Worm (Caenorhabditis elegans) whole organism, L4 larva: ENCODE data around the gene clec-57.

Source experiments
- F10B5.3 ChIP-seq: sonication (generic microtip); optimal IDR thresholded peaks from 2 replicates; lab custom pipeline; 2016; ENCODE audit warnings: mild to moderate bottlenecking, missing genetic modification characterization, missing compliant biosample characterization
- F49E8.2 ChIP-seq: sonication (generic microtip); optimal IDR thresholded peaks from 2 replicates; lab custom pipeline; 2016; ENCODE audit warnings: missing compliant biosample characterization, mild to moderate bottlenecking, missing genetic modification characterization, borderline replicate concordance
- R02D3.7 ChIP-seq: fragments of 150-350 bp; sonication (generic microtip); optimal IDR thresholded peaks from 3 replicates; lab custom pipeline; 2014; ENCODE audit warnings: missing biosample characterization, missing genetic modification characterization
- T26A8.4 ChIP-seq: fragments of 200-800 bp; sonication (Bioruptor generic); IDR thresholded peaks from 2 replicates; pipeline ENCODE4 v1.3.6; 2022; ENCODE audit warnings: missing genetic modification characterization, missing compliant biosample characterization
- Y48G9A.11 ChIP-seq: fragments of 200-800 bp; sonication (Bioruptor generic); IDR thresholded peaks from 2 replicates; pipeline ENCODE4 v1.3.6; 2022; ENCODE audit warnings: missing genetic modification reagents, missing genetic modification characterization, missing compliant biosample characterization
- ZK337.2 ChIP-seq: fragments of 200-800 bp; sonication (Bioruptor generic); IDR thresholded peaks from 2 replicates; pipeline ENCODE4 v1.3.6; 2022; ENCODE audit warnings: missing genetic modification reagents, missing genetic modification characterization, missing compliant biosample characterization
- aha-1 ChIP-seq: fragments of 150-350 bp; peaks from one replicate; lab custom pipeline; 2014; ENCODE audit warnings: missing biosample characterization, missing genetic modification characterization
- ceh-44 ChIP-seq: fragments of 200-800 bp; sonication (Bioruptor generic); IDR thresholded peaks from 2 replicates; pipeline ENCODE4 v1.3.6; 2022; ENCODE audit warnings: missing genetic modification reagents, missing genetic modification characterization, missing compliant biosample characterization
- daf-16 ChIP-seq, 3 experiments: sonication (generic microtip); optimal IDR thresholded peaks; 2 replicates each; lab custom pipeline; 2016 to 2017; ENCODE audit warnings: missing genetic modification characterization in 3 of 3, missing genetic modification reagents in 3 of 3, mild to moderate bottlenecking in 2 of 3, missing compliant biosample characterization in 2 of 3, missing biosample characterization in 1 of 3, moderate library complexity in 1 of 3
- dmd-6 ChIP-seq: fragments of 200-800 bp; sonication (Bioruptor generic); IDR thresholded peaks from 2 replicates; pipeline ENCODE4 v1.3.6; 2022; ENCODE audit warnings: missing genetic modification reagents, missing genetic modification characterization, missing compliant biosample characterization
- dmd-8 ChIP-seq: fragments of 200-800 bp; sonication (Bioruptor generic); IDR thresholded peaks from 2 replicates; pipeline ENCODE4 v1.3.6; 2022; ENCODE audit warnings: missing genetic modification characterization, missing compliant biosample characterization
- dmd-9 ChIP-seq: fragments of 200-800 bp; sonication (Bioruptor generic); IDR thresholded peaks from 2 replicates; pipeline ENCODE4 v1.3.6; 2022; ENCODE audit warnings: missing genetic modification reagents, missing genetic modification characterization, missing compliant biosample characterization
- dve-1 ChIP-seq: sonication (generic microtip); optimal IDR thresholded peaks from 2 replicates; lab custom pipeline; 2017; ENCODE audit warnings: antibody characterized with exemption, mild to moderate bottlenecking, missing genetic modification characterization, missing compliant biosample characterization; ENCODE audit not compliant: insufficient read depth
- egl-43 ChIP-seq: fragments of 200-800 bp; sonication (Bioruptor generic); IDR thresholded peaks from 2 replicates; pipeline ENCODE4 v1.3.6; 2022; ENCODE audit warnings: missing genetic modification reagents, missing genetic modification characterization, missing compliant biosample characterization
- hlh-11 ChIP-seq: fragments of 200-800 bp; sonication (Bioruptor generic); optimal IDR thresholded peaks from 2 replicates; lab custom pipeline; 2018; ENCODE audit warnings: mild to moderate bottlenecking, missing genetic modification characterization, missing compliant biosample characterization
- hmg-1.1 ChIP-seq: fragments of 200-800 bp; sonication (Bioruptor generic); IDR thresholded peaks from 2 replicates; pipeline ENCODE4 v1.3.6; 2022; ENCODE audit warnings: missing genetic modification reagents, missing genetic modification characterization, missing compliant biosample characterization
- lin-38 ChIP-seq: fragments of 200-800 bp; sonication (Bioruptor generic); IDR thresholded peaks from 2 replicates; pipeline ENCODE4 v1.3.6; 2022; ENCODE audit warnings: missing genetic modification reagents, missing genetic modification characterization, missing compliant biosample characterization
- madf-5 ChIP-seq, 2 experiments: fragments of 200-800 bp; sonication (Bioruptor generic); IDR thresholded peaks; 2 replicates each; pipeline ENCODE4 v1.3.6; 2022; ENCODE audit warnings: missing compliant biosample characterization in 2 of 2, missing genetic modification characterization in 2 of 2
- mdt-29 ChIP-seq: fragments of 200-800 bp; sonication (Bioruptor generic); IDR thresholded peaks from 2 replicates; pipeline ENCODE4 v1.3.6; 2022; ENCODE audit warnings: missing genetic modification reagents, missing genetic modification characterization, missing compliant biosample characterization
- mes-2 ChIP-seq: sonication (generic microtip); optimal IDR thresholded peaks from 2 replicates; lab custom pipeline; 2016; ENCODE audit warnings: missing genotype, mild to moderate bottlenecking, missing genetic modification characterization, missing compliant biosample characterization; ENCODE audit not compliant: poor library complexity, severe bottlenecking
- nhr-102 ChIP-seq: sonication (generic microtip); optimal IDR thresholded peaks from 2 replicates; lab custom pipeline; 2016; ENCODE audit warnings: mild to moderate bottlenecking, missing genetic modification characterization, moderate library complexity, missing compliant biosample characterization
- nhr-41 ChIP-seq: fragments of 200-800 bp; sonication (Bioruptor generic); IDR thresholded peaks from 2 replicates; pipeline ENCODE4 v1.3.6; 2022; ENCODE audit warnings: missing genetic modification reagents, missing genetic modification characterization, missing compliant biosample characterization
- nhr-42 ChIP-seq: fragments of 200-800 bp; sonication (Bioruptor generic); IDR thresholded peaks from 2 replicates; pipeline ENCODE4 v1.3.6; 2022; ENCODE audit warnings: missing genetic modification characterization, missing compliant biosample characterization
- nhr-48 ChIP-seq: sonication (generic microtip); optimal IDR thresholded peaks from 2 replicates; lab custom pipeline; 2016; ENCODE audit warnings: mild to moderate bottlenecking, missing genetic modification characterization, missing compliant biosample characterization
- php-3 ChIP-seq: fragments of 200-800 bp; sonication (Bioruptor generic); IDR thresholded peaks from 2 replicates; pipeline ENCODE4 v1.3.6; 2022; ENCODE audit warnings: missing genetic modification reagents, missing genetic modification characterization, missing compliant biosample characterization
- pqm-1 ChIP-seq: sonication (generic microtip); optimal IDR thresholded peaks from 2 replicates; lab custom pipeline; 2017; ENCODE audit warnings: missing biosample characterization, missing genetic modification characterization
- saeg-2 ChIP-seq: fragments of 200-800 bp; sonication (Bioruptor generic); IDR thresholded peaks from 2 replicates; pipeline ENCODE4 v1.3.6; 2022; ENCODE audit warnings: missing genetic modification reagents, missing genetic modification characterization, missing compliant biosample characterization
- set-16 ChIP-seq: fragments of 200-800 bp; sonication (Bioruptor generic); IDR thresholded peaks from 2 replicates; pipeline ENCODE4 v1.3.6; 2022; ENCODE audit warnings: missing genetic modification reagents, missing genetic modification characterization, missing compliant biosample characterization
- snpc-1.2 ChIP-seq: fragments of 200-800 bp; sonication (Bioruptor generic); IDR thresholded peaks from 2 replicates; pipeline ENCODE4 v1.3.6; 2022; ENCODE audit warnings: missing genetic modification reagents, missing genetic modification characterization, missing compliant biosample characterization
- snpc-4 ChIP-seq: fragments of 150-350 bp; optimal IDR thresholded peaks from 2 replicates; lab custom pipeline; 2014; ENCODE audit warnings: missing biosample characterization, missing genetic modification characterization
- spr-1 ChIP-seq: sonication (generic microtip); optimal IDR thresholded peaks from 2 replicates; lab custom pipeline; 2016; ENCODE audit warnings: mild to moderate bottlenecking, missing genetic modification characterization, missing compliant biosample characterization
- zip-2 ChIP-seq: fragments of 150-350 bp; optimal IDR thresholded peaks from 2 replicates; lab custom pipeline; 2014; ENCODE audit warnings: missing biosample characterization, missing genetic modification characterization

The clec-57 gene

ce11 chrV:14462653-14463052 is 6.4 kb upstream of the clec-57 start:
- TF ChIP-seq daf-16 (GFP tag; optimal IDR thresholded peaks at IDR 0.05; lab: Kevin White, UChicago) (no peak), daf-16 (tag; optimal IDR thresholded peaks at IDR 0.05; lab: Kevin White, UChicago) (peak; percentile 58), hmg-1.1 (GFP tag; lab: Robert Waterston, UW) (no peak), aha-1 (tag; lab: Kevin White, UChicago) (peak; percentile 71), pqm-1 (tag; lab: Kevin White, UChicago) (no peak), R02D3.7 (tag; lab: Kevin White, UChicago) (no peak)

DNA sequence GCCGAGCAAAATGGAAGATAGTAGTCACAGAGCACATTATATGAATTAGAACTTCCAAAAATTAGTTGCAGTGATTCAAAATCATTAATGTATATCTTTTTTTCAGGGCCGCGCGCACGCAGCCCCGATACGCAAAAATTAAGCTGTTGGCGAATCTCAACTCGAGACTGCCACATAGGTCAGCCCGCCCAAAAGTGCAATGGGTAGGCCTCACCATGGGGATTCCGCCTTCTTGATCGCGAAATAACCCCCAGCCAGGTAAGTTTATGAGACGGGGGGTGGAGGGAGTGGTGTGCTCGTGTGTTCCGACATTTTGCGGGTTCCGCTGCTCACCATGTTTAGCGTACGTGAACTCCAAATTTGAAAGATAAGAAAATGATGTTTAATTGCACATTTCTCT is 5.9 kb upstream of the clec-57 start, which contains the start of gene F08H9.3:
TSS of gene F08H9.3 (minus strand) at position 252 of the 400 bp plus-strand sequence.
- peak; percentile 73 for TF ChIP-seq snpc-1.2 (GFP tag; lab: Robert Waterston, UW)
- TF ChIP-seq F10B5.3, result peak; percentile 28
- TF ChIP-seq hlh-11 (tag; lab: Kevin White, UChicago), result peak; percentile 24
- peak; percentile 43 for TF ChIP-seq dmd-6 (GFP tag; lab: Robert Waterston, UW)
- TF ChIP-seq hmg-1.1 (GFP tag; lab: Robert Waterston, UW), result 0 out of 2 replicates have a peak, but pooled peaks have one; percentile 30
- peak; percentile 24 for TF ChIP-seq mes-2
- peak; percentile 76 for TF ChIP-seq egl-43
- TF ChIP-seq madf-5 (GFP tag; IDR thresholded peaks at IDR 0.05; lab: Robert Waterston, UW), result 0 out of 4 replicates have a peak, but pooled peaks of 1 of the 2 experiments have one; percentile 18
- TF ChIP-seq dmd-8 (GFP tag; lab: Robert Waterston, UW), result 0 out of 2 replicates have a peak, but pooled peaks have one; percentile 38
- TF ChIP-seq set-16, result peak; percentile 54
- TF ChIP-seq snpc-4, result peak; percentile 69
- TF ChIP-seq nhr-41, result 0 out of 2 replicates have a peak, but pooled peaks have one; percentile 37
- 0 out of 2 replicates have a peak, but pooled peaks have one; percentile 36 for TF ChIP-seq mdt-29 (GFP tag; lab: Robert Waterston, UW)
- peak; percentile 87 for TF ChIP-seq ceh-44
- peak; percentile 67 for TF ChIP-seq Y48G9A.11 (GFP tag; lab: Robert Waterston, UW)
- peak; percentile 79 for TF ChIP-seq T26A8.4 (GFP tag; lab: Robert Waterston, UW)
- peak; percentile 70 for TF ChIP-seq nhr-102
- TF ChIP-seq nhr-42 (GFP tag; lab: Robert Waterston, UW), result 0 out of 2 replicates have a peak, but pooled peaks have one; percentile 30
- TF ChIP-seq php-3 (GFP tag; lab: Robert Waterston, UW), result peak; percentile 58; the same call in 1 of the 2 replicates
- peak in 1 of 2 experiments; percentile 60 for TF ChIP-seq daf-16 (GFP tag; optimal IDR thresholded peaks at IDR 0.05; lab: Kevin White, UChicago)
- peak; percentile 50 for TF ChIP-seq daf-16 (tag; optimal IDR thresholded peaks at IDR 0.05; lab: Kevin White, UChicago)
- 0 out of 2 replicates have a peak, but pooled peaks have one; percentile 20 for TF ChIP-seq dmd-9 (GFP tag; lab: Robert Waterston, UW)
- TF ChIP-seq dve-1 (tag; lab: Kevin White, UChicago), result peak; percentile 76
- TF ChIP-seq F49E8.2 (tag; lab: Kevin White, UChicago), result peak; percentile 63
- 0 out of 2 replicates have a peak, but pooled peaks have one; percentile 13 for TF ChIP-seq saeg-2 (GFP tag; lab: Robert Waterston, UW)
- peak; percentile 46 for TF ChIP-seq nhr-48 (tag; lab: Kevin White, UChicago)
- TF ChIP-seq spr-1 (tag; lab: Kevin White, UChicago), result peak; percentile 59
- TF ChIP-seq lin-38 (GFP tag; lab: Robert Waterston, UW), result peak; percentile 64
- TF ChIP-seq, all 104 proteins: peak for 27; not testable (repeated sequence) for 77

- TF ChIP-seq daf-16 (GFP tag; optimal IDR thresholded peaks at IDR 0.05; lab: Kevin White, UChicago) (peak in 1 of 2 experiments; percentile 95), daf-16 (tag; optimal IDR thresholded peaks at IDR 0.05; lab: Kevin White, UChicago) (no peak), ZK337.2 (no peak), zip-2 (tag; lab: Kevin White, UChicago) (no peak)
These were observed 4.7 kb upstream of the clec-57 start, which contains the start of gene F08H9.4 for ce11 chrV:14464368-14464767. F08H9.4 (minus strand) TSS chrV:14464428.
